Worm (Caenorhabditis elegans) whole organism, early embryonic: ENCODE measurements around the gene dhs-17.

Experiments used
- ama-1 ChIP-seq: fragments of 150-350 bp; optimal IDR thresholded peaks from 2 replicates; lab custom pipeline; 2014
- flt-1 ChIP-seq: fragments of 200-800 bp; sonication (Bioruptor generic); IDR thresholded peaks from 2 replicates; pipeline ENCODE4 v1.3.6; 2022; ENCODE audit warnings: missing genetic modification characterization, missing compliant biosample characterization

ce11 chrV:5990383-5990782 is 44.2 kb downstream of the dhs-17 start, which contains the start of gene fut-8:
- no peak for TF ChIP-seq flt-1 (GFP tag; lab: Robert Waterston, UW)
- no peak for TF ChIP-seq ama-1 (lab: Kevin White, UChicago)
